Worm (Caenorhabditis elegans) whole organism, L4 larva: ENCODE measurements around the gene rgs-1.

Source experiments
- ama-1 ChIP-seq: fragments of 150-350 bp; optimal IDR thresholded peaks from 2 replicates; lab custom pipeline; 2014; ENCODE audit warnings: inconsistent platforms, mixed read lengths
- ceh-20 ChIP-seq: fragments of 200-800 bp; sonication (Bioruptor generic); IDR thresholded peaks from 2 replicates; pipeline ENCODE4 v1.3.6; 2022; ENCODE audit warnings: missing genetic modification reagents, missing genetic modification characterization, missing compliant biosample characterization
- fos-1 ChIP-seq: fragments of 150-350 bp; optimal IDR thresholded peaks from 2 replicates; lab custom pipeline; 2014; ENCODE audit warnings: missing biosample characterization, missing genetic modification characterization
- mdl-1 ChIP-seq, 2 experiments: fragments of 150-350 bp in 1 of 2; sonication (generic microtip) in 1 of 2; optimal IDR thresholded peaks; 2 replicates each; lab custom pipeline; 2014 to 2017; ENCODE audit warnings: missing biosample characterization in 2 of 2, missing genetic modification characterization in 2 of 2
- mdt-29 ChIP-seq: fragments of 200-800 bp; sonication (Bioruptor generic); IDR thresholded peaks from 2 replicates; pipeline ENCODE4 v1.3.6; 2022; ENCODE audit warnings: missing genetic modification reagents, missing genetic modification characterization, missing compliant biosample characterization

DNA sequence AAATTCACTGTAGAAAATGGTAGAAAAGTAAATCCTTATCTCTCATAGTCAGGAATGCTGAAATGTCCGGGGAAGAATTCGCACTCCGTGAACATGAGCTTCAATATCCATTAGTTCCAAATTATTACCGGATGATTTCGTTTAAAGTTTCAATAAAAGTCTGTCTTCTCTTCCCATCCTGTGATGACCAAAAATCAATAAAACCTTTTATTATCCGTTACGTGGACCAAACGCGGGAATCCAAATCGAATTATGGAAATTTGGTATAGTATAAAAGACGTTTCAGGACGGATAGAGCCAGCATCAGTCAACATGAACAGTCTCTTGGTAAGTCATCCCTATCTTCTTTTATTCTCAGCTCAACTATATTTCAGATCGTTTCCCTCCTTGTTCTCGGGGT, 12.1 kb downstream of the rgs-1 start, which contains the start of gene C05B5.11:
- no peak for TF ChIP-seq mdl-1 (tag; optimal IDR thresholded peaks at IDR 0.05; lab: Kevin White, UChicago)
- no peak for TF ChIP-seq mdt-29
- TF ChIP-seq fos-1 (tag; lab: Kevin White, UChicago) = no peak
- TF ChIP-seq ceh-20 = no peak
- TF ChIP-seq ama-1 (lab: Kevin White, UChicago) = no peak
